Worm (Caenorhabditis elegans): ENCODE results near the gene ttll-15.
"Not testable (repeated sequence)": the region's sequence is repeated elsewhere in the genome, so short reads cannot be mapped to it uniquely, and the experiment has no call there.

The ttll-15 gene

ce11 chrV:10358238-10358637, at the start of gene ttll-15:
Gene ttll-15 (plus strand): TSS chrV:10358538.
- TF ChIP-seq unc-62 (GFP tag; optimal IDR thresholded peaks at IDR 0.05): no peak

ce11 chrV:10313953-10314352, 44.4 kb upstream of the ttll-15 start, which contains the start of gene gcy-6:
Gene gcy-6 (minus strand): TSS chrV:10314053.
- no peak for TF ChIP-seq unc-62 (GFP tag; optimal IDR thresholded peaks at IDR 0.05)

ce11 chrV:10314371-10314770, 44.0 kb upstream of the ttll-15 start, which contains the start of gene trx-2:
Gene trx-2 (plus strand): TSS chrV:10314671.
- no peak for TF ChIP-seq unc-62 (GFP tag; optimal IDR thresholded peaks at IDR 0.05)

- TF ChIP-seq unc-62 (GFP tag; optimal IDR thresholded peaks at IDR 0.05): no peak
Observed at ce11 chrV:10317294-10317693, 41.0 kb upstream of the ttll-15 start, which contains the start of gene asps-1. Gene asps-1 (minus strand): TSS chrV:10317394.

- no peak for TF ChIP-seq unc-62 (GFP tag; optimal IDR thresholded peaks at IDR 0.05)
Observed at ce11 chrV:10319434-10319833, 38.9 kb upstream of the ttll-15 start, which contains the start of gene B0024.11. Gene B0024.11 (minus strand): TSS chrV:10319534.

- TF ChIP-seq unc-62 (GFP tag; optimal IDR thresholded peaks at IDR 0.05): no peak
Observed at ce11 chrV:10320101-10320761, 38.1 kb upstream of the ttll-15 start, which contains the start of the genes gna-1 and B0024.13. Gene gna-1 (minus strand): TSS chrV:10320151. Gene B0024.13 (plus strand): TSS chrV:10320711.

ce11 chrV:10323537-10323936, 34.8 kb upstream of the ttll-15 start:
- TF ChIP-seq unc-62 (GFP tag; optimal IDR thresholded peaks at IDR 0.05): no peak

ce11 chrV:10328080-10328479, 30.3 kb upstream of the ttll-15 start:
- no peak for TF ChIP-seq unc-62 (GFP tag; optimal IDR thresholded peaks at IDR 0.05)

ce11 chrV:10332012-10332411, 26.3 kb upstream of the ttll-15 start, which contains the start of gene crm-1:
Gene crm-1 (minus strand): TSS chrV:10332112.
- TF ChIP-seq unc-62 (GFP tag; optimal IDR thresholded peaks at IDR 0.05): no peak

ce11 chrV:10333843-10334242, 24.5 kb upstream of the ttll-15 start:
- no peak for TF ChIP-seq unc-62 (GFP tag; optimal IDR thresholded peaks at IDR 0.05)

ce11 chrV:10338305-10338992, 19.9 kb upstream of the ttll-15 start, which contains the start of gene arx-2:
Gene arx-2 (minus strand): TSS chrV:10338355.
- TF ChIP-seq unc-62 (GFP tag; optimal IDR thresholded peaks at IDR 0.05): no peak

- TF ChIP-seq unc-62 (GFP tag; optimal IDR thresholded peaks at IDR 0.05): no peak
Observed at ce11 chrV:10339200-10339599, 19.1 kb upstream of the ttll-15 start, which contains the start of gene K07C5.2. Gene K07C5.2 (plus strand): TSS chrV:10339500.

ce11 chrV:10341905-10342328, 16.4 kb upstream of the ttll-15 start, which contains the start of gene K07C5.13:
Gene K07C5.13 (plus strand): TSS chrV:10342055.
- TF ChIP-seq unc-62 (GFP tag; optimal IDR thresholded peaks at IDR 0.05): not testable (repeated sequence)

- TF ChIP-seq unc-62 (GFP tag; optimal IDR thresholded peaks at IDR 0.05): no peak
Observed at ce11 chrV:10342904-10343303, 15.4 kb upstream of the ttll-15 start, which contains the start of gene K07C5.3. Gene K07C5.3 (plus strand): TSS chrV:10343032.

ce11 chrV:10350054-10350453, 8.3 kb upstream of the ttll-15 start, which contains the start of gene K07C5.9:
Gene K07C5.9 (minus strand): TSS chrV:10350154.
- TF ChIP-seq unc-62 (GFP tag; optimal IDR thresholded peaks at IDR 0.05): no peak

- no peak for TF ChIP-seq unc-62 (GFP tag; optimal IDR thresholded peaks at IDR 0.05)
Observed at ce11 chrV:10352928-10353427, 5.4 kb upstream of the ttll-15 start, which contains the start of gene nol-56. Gene nol-56 (minus strand): TSS chrV:10352978.
